Fruit fly (Drosophila melanogaster): ENCODE results near the gene Dscam4.
A peak's percentile ranks its signal among the peaks of the same experiment; 100 is the strongest.

The Dscam4 gene

dm6 chr3L:8314788-8315140 is 76.3 kb downstream of the Dscam4 start:
- TF ChIP-seq nom (GFP tag; optimal IDR thresholded peaks at IDR 0.05) (no peak), CG18619 (GFP tag; optimal IDR thresholded peaks at IDR 0.05) (no peak), CG2199 (GFP tag; IDR thresholded peaks at IDR 0.05) (no peak), az2 (GFP tag; optimal IDR thresholded peaks at IDR 0.05) (peak; percentile 16), CG3281 (GFP tag; optimal IDR thresholded peaks at IDR 0.05) (peak; percentile 34), crol (GFP tag; IDR thresholded peaks at IDR 0.05) (no peak), hkb (optimal IDR thresholded peaks at IDR 0.05) (no peak), hkb (GFP tag; IDR thresholded peaks at IDR 0.05) (no peak), CG9817 (tag; optimal IDR thresholded peaks at IDR 0.05) (no peak), pros (GFP tag; optimal IDR thresholded peaks at IDR 0.05) (no peak), zfh2 (GFP tag; optimal IDR thresholded peaks at IDR 0.05) (no peak), CG10431 (GFP tag; optimal IDR thresholded peaks at IDR 0.05) (no peak), lmd (GFP tag; IDR thresholded peaks at IDR 0.05) (peak; percentile 44), CG7786 (GFP tag; optimal IDR thresholded peaks at IDR 0.05) (no peak), CG18011 (GFP tag; optimal IDR thresholded peaks at IDR 0.05) (no peak), CG15514 (GFP tag; optimal IDR thresholded peaks at IDR 0.05) (no peak), otp (GFP tag; IDR thresholded peaks at IDR 0.05) (0 out of 3 replicates have a peak, but pooled peaks have one; percentile 22), Aef1 (GFP tag; IDR thresholded peaks at IDR 0.05) (no peak), CG7271 (tag; optimal IDR thresholded peaks at IDR 0.05) (no peak), CG9932 (GFP tag; IDR thresholded peaks at IDR 0.05) (peak; percentile 56), CG10366 (GFP tag; IDR thresholded peaks at IDR 0.05) (peak; percentile 15; the same call in 1 of the 2 replicates), eyg (GFP tag; optimal IDR thresholded peaks at IDR 0.05) (no peak), sim (GFP tag; IDR thresholded peaks at IDR 0.05) (no peak), CG9609 (GFP tag; optimal IDR thresholded peaks at IDR 0.05) (no peak), vvl (GFP tag; IDR thresholded peaks at IDR 0.05) (peak; percentile 11), CG10565 (GFP tag; optimal IDR thresholded peaks at IDR 0.05) (no peak), CG15073 (GFP tag; optimal IDR thresholded peaks at IDR 0.05) (no peak), CG3726 (GFP tag; IDR thresholded peaks at IDR 0.05) (no peak), zen (tag; optimal IDR thresholded peaks at IDR 0.05) (no peak), CG14014 (GFP tag; IDR thresholded peaks at IDR 0.05) (0 out of 2 replicates have a peak, but pooled peaks have one; percentile 8), Med (GFP tag) (peak; percentile 85), twi (tag; optimal IDR thresholded peaks at IDR 0.05) (no peak), CG5180 (GFP tag; optimal IDR thresholded peaks at IDR 0.05) (no peak), CG10321 (GFP tag; IDR thresholded peaks at IDR 0.05) (no peak), dati (GFP tag; IDR thresholded peaks at IDR 0.05) (no peak), CG11093 (GFP tag; IDR thresholded peaks at IDR 0.05) (no peak), Spps (tag; optimal IDR thresholded peaks at IDR 0.05) (no peak), Eip74EF (GFP tag; optimal IDR thresholded peaks at IDR 0.05) (no peak), Dfd (GFP tag; optimal IDR thresholded peaks at IDR 0.05) (no peak), CG11085 (GFP tag; IDR thresholded peaks at IDR 0.05) (no peak), CG10267 (tag; optimal IDR thresholded peaks at IDR 0.05) (no peak), exex (tag; optimal IDR thresholded peaks at IDR 0.05) (no peak), stwl (tag; optimal IDR thresholded peaks at IDR 0.05) (no peak), scrt (GFP tag; optimal IDR thresholded peaks at IDR 0.05) (no peak), z (GFP tag; IDR thresholded peaks at IDR 0.05) (0 out of 3 replicates have a peak, but pooled peaks have one; percentile 19), CG11398 (GFP tag; optimal IDR thresholded peaks at IDR 0.05) (no peak), CG17568 (GFP tag; optimal IDR thresholded peaks at IDR 0.05) (peak; percentile 99), CG12299 (tag; optimal IDR thresholded peaks at IDR 0.05) (no peak), abd-A (tag; optimal IDR thresholded peaks at IDR 0.05) (no peak), CG17802 (tag; optimal IDR thresholded peaks at IDR 0.05) (no peak), esg (GFP tag; conservative IDR thresholded peaks at IDR 0.05) (no peak), CG17912 (GFP tag; optimal IDR thresholded peaks at IDR 0.05) (no peak)
